Fruit fly (Drosophila melanogaster): ENCODE data around the gene cdm.

cdm gene

dm6 chr3R:18198518-18199118, 15.3 kb upstream of the cdm start (continued):
- TF ChIP-seq disco-r (GFP tag; optimal IDR thresholded peaks at IDR 0.05) (peak; percentile 31), pnt (GFP tag; optimal IDR thresholded peaks at IDR 0.05) (no peak), dm (GFP tag; optimal IDR thresholded peaks at IDR 0.05) (no peak), fd102C (GFP tag; optimal IDR thresholded peaks at IDR 0.05) (peak; percentile 64), CG33557 (GFP tag; optimal IDR thresholded peaks at IDR 0.05) (no peak), CG31441 (GFP tag; IDR thresholded peaks at IDR 0.05) (no peak), CG3995 (GFP tag; optimal IDR thresholded peaks at IDR 0.05) (no peak), D19B (GFP tag; optimal IDR thresholded peaks at IDR 0.05) (no peak), shn (GFP tag; optimal IDR thresholded peaks at IDR 0.05) (no peak), CG17328 (GFP tag; IDR thresholded peaks at IDR 0.05) (no peak), crp (GFP tag; optimal IDR thresholded peaks at IDR 0.05) (no peak), Hmx (GFP tag; optimal IDR thresholded peaks at IDR 0.05) (no peak), CG5180 (GFP tag; optimal IDR thresholded peaks at IDR 0.05) (peak; percentile 54), knrl (GFP tag; IDR thresholded peaks at IDR 0.05; ENCODE audit: partially characterized antibody) (no peak), Rx (GFP tag; IDR thresholded peaks at IDR 0.05) (no peak), Mad (GFP tag; optimal IDR thresholded peaks at IDR 0.05) (peak; percentile 23), Nf-YA (GFP tag; IDR thresholded peaks at IDR 0.05) (no peak), MBD-R2 (GFP tag; IDR thresholded peaks at IDR 0.05) (no peak), Xbp1 (GFP tag; optimal IDR thresholded peaks at IDR 0.05) (no peak), CG16813 (GFP tag; IDR thresholded peaks at IDR 0.05; ENCODE audit: partially characterized antibody) (no peak), CG3407 (GFP tag; optimal IDR thresholded peaks at IDR 0.05) (peak; percentile 55), CG18599 (GFP tag; optimal IDR thresholded peaks at IDR 0.05) (peak; percentile 61), zfh1 (GFP tag; IDR thresholded peaks at IDR 0.05) (no peak), cg (GFP tag; optimal IDR thresholded peaks at IDR 0.05) (peak; percentile 91), Awh (GFP tag; IDR thresholded peaks at IDR 0.05) (no peak), CG7357 (GFP tag; IDR thresholded peaks at IDR 0.05) (no peak), BEAF-32 (GFP tag; optimal IDR thresholded peaks at IDR 0.05) (no peak), CG7271 (tag; optimal IDR thresholded peaks at IDR 0.05) (no peak), dysf (GFP tag; IDR thresholded peaks at IDR 0.05) (no peak), CG11560 (tag; IDR thresholded peaks at IDR 0.05) (no peak), Dek (tag; optimal IDR thresholded peaks at IDR 0.05) (no peak), Atf6 (GFP tag; IDR thresholded peaks at IDR 0.05) (no peak), tna (GFP tag; IDR thresholded peaks at IDR 0.05; ENCODE audit: partially characterized antibody) (no peak), emc (GFP tag; optimal IDR thresholded peaks at IDR 0.05) (no peak), CG12219 (GFP tag; optimal IDR thresholded peaks at IDR 0.05) (peak; percentile 55), rib (GFP tag; IDR thresholded peaks at IDR 0.05) (no peak), repo (GFP tag; optimal IDR thresholded peaks at IDR 0.05) (peak; percentile 32), CG12391 (tag; optimal IDR thresholded peaks at IDR 0.05) (peak; percentile 25), Dref (GFP tag; IDR thresholded peaks at IDR 0.05) (no peak), CTCF (GFP tag; optimal IDR thresholded peaks at IDR 0.05) (no peak), nerfin-2 (GFP tag; IDR thresholded peaks at IDR 0.05; ENCODE audit: partially characterized antibody) (no peak), ranshi (GFP tag; IDR thresholded peaks at IDR 0.05) (no peak), Gsc (GFP tag; IDR thresholded peaks at IDR 0.05) (no peak), H15 (GFP tag; IDR thresholded peaks at IDR 0.05) (no peak), tgo (GFP tag; IDR thresholded peaks at IDR 0.05) (no peak), Doc2 (GFP tag; IDR thresholded peaks at IDR 0.05) (no peak), gcm (GFP tag; optimal IDR thresholded peaks at IDR 0.05) (peak; percentile 49), CG11085 (GFP tag; IDR thresholded peaks at IDR 0.05) (no peak), pho (GFP tag; optimal IDR thresholded peaks at IDR 0.05) (peak; percentile 37), HHEX (GFP tag; optimal IDR thresholded peaks at IDR 0.05) (peak; percentile 7), tx (GFP tag; optimal IDR thresholded peaks at IDR 0.05) (no peak), ATbp (GFP tag; optimal IDR thresholded peaks at IDR 0.05) (peak; percentile 81)
